Worm (Caenorhabditis elegans) whole organism, young adult: ENCODE results near the gene slc-46A.
A peak's percentile ranks its signal among the peaks of the same experiment; 100 is the strongest.

ENCODE experiments used
- B0261.1 ChIP-seq: sonication (generic microtip); optimal IDR thresholded peaks from 2 replicates; lab custom pipeline; 2016; ENCODE audit warnings: mild to moderate bottlenecking, missing genetic modification characterization, moderate library complexity, missing compliant biosample characterization
- C17E4.6 ChIP-seq: fragments of 200-800 bp; sonication (Bioruptor generic); IDR thresholded peaks from 2 replicates; pipeline ENCODE4 v1.3.6; 2022; ENCODE audit warnings: missing genetic modification reagents, missing genetic modification characterization, missing compliant biosample characterization
- F22D6.2 ChIP-seq: sonication (generic microtip); optimal IDR thresholded peaks from 2 replicates; lab custom pipeline; 2016; ENCODE audit warnings: mild to moderate bottlenecking, missing genetic modification characterization, missing compliant biosample characterization
- F33H1.4 ChIP-seq: fragments of 200-800 bp; sonication (Bioruptor generic); IDR thresholded peaks from 2 replicates; pipeline ENCODE4 v1.3.6; 2022; ENCODE audit warnings: missing genetic modification reagents, missing genetic modification characterization, missing compliant biosample characterization
- F37B4.10 ChIP-seq: fragments of 200-800 bp; sonication (Bioruptor generic); IDR thresholded peaks from 2 replicates; pipeline ENCODE4 v1.3.6; 2022; ENCODE audit warnings: missing genetic modification characterization, missing compliant biosample characterization
- F57A8.1 ChIP-seq: fragments of 200-800 bp; sonication (Bioruptor generic); optimal IDR thresholded peaks from 2 replicates; lab custom pipeline; 2018; ENCODE audit warnings: mild to moderate bottlenecking, missing genetic modification characterization, moderate library complexity, missing compliant biosample characterization
- K12H6.12 ChIP-seq: fragments of 200-800 bp; sonication (Bioruptor generic); optimal IDR thresholded peaks from 2 replicates; lab custom pipeline; 2018; ENCODE audit warnings: mild to moderate bottlenecking, missing genetic modification characterization, missing compliant biosample characterization
- T26A5.8 ChIP-seq: sonication (generic microtip); optimal IDR thresholded peaks from 2 replicates; lab custom pipeline; 2016; ENCODE audit warnings: missing genetic modification characterization, missing compliant biosample characterization
- Y56A3A.18 ChIP-seq: fragments of 200-800 bp; sonication (Bioruptor generic); IDR thresholded peaks from 2 replicates; pipeline ENCODE4 v1.3.6; 2022; ENCODE audit warnings: missing genetic modification reagents, missing genetic modification characterization, missing compliant biosample characterization
- Y95B8A.8 ChIP-seq: fragments of 200-800 bp; sonication (Bioruptor generic); IDR thresholded peaks from 2 replicates; pipeline ENCODE4 v1.3.6; 2022; ENCODE audit warnings: missing genetic modification reagents, missing genetic modification characterization, missing compliant biosample characterization
- ZK185.1 ChIP-seq: sonication (generic microtip); optimal IDR thresholded peaks from 2 replicates; lab custom pipeline; 2016; ENCODE audit warnings: mild to moderate bottlenecking, missing genetic modification characterization, missing compliant biosample characterization; ENCODE audit not compliant: poor library complexity, severe bottlenecking
- aptf-3 ChIP-seq: fragments of 200-800 bp; sonication (Bioruptor generic); IDR thresholded peaks from 2 replicates; pipeline ENCODE4 v1.3.6; 2022; ENCODE audit warnings: missing genetic modification characterization, missing compliant biosample characterization
- bed-2 ChIP-seq: fragments of 200-800 bp; sonication (Bioruptor generic); IDR thresholded peaks from 2 replicates; pipeline ENCODE4 v1.3.6; 2022; ENCODE audit warnings: missing genetic modification reagents, missing genetic modification characterization, missing compliant biosample characterization
- ceh-27 ChIP-seq: fragments of 200-800 bp; sonication (Bioruptor generic); optimal IDR thresholded peaks from 2 replicates; lab custom pipeline; 2018; ENCODE audit warnings: mild to moderate bottlenecking, missing genetic modification characterization, moderate library complexity, missing compliant biosample characterization
- ceh-91 ChIP-seq: fragments of 200-800 bp; sonication (Bioruptor generic); IDR thresholded peaks from 2 replicates; pipeline ENCODE4 v1.3.6; 2022; ENCODE audit warnings: missing genetic modification reagents, missing genetic modification characterization, missing compliant biosample characterization
- dox-1 ChIP-seq: fragments of 200-800 bp; sonication (Bioruptor generic); IDR thresholded peaks from 2 replicates; pipeline ENCODE4 v1.3.6; 2022; ENCODE audit warnings: missing genetic modification reagents, missing genetic modification characterization, missing compliant biosample characterization
- dpl-1 ChIP-seq: fragments of 150-350 bp; optimal IDR thresholded peaks from 2 replicates; lab custom pipeline; 2014; ENCODE audit warnings: missing biosample characterization, missing genetic modification reagents, missing genetic modification characterization
- efl-1 ChIP-seq: fragments of 150-350 bp; optimal IDR thresholded peaks from 2 replicates; lab custom pipeline; 2014; ENCODE audit warnings: missing biosample characterization, missing genetic modification reagents, missing genetic modification characterization
- hmg-1.2 ChIP-seq: fragments of 200-800 bp; sonication (Bioruptor generic); IDR thresholded peaks from 2 replicates; pipeline ENCODE4 v1.3.6; 2022; ENCODE audit warnings: missing genetic modification reagents, missing genetic modification characterization, missing compliant biosample characterization
- hmg-20 ChIP-seq: fragments of 200-800 bp; sonication (Bioruptor generic); IDR thresholded peaks from 2 replicates; pipeline ENCODE4 v1.3.6; 2022; ENCODE audit warnings: missing genetic modification reagents, missing genetic modification characterization, missing compliant biosample characterization
- lag-1 ChIP-seq: fragments of 200-800 bp; sonication (Bioruptor generic); IDR thresholded peaks from 2 replicates; pipeline ENCODE4 v1.3.6; 2022; ENCODE audit warnings: missing genetic modification reagents, missing genetic modification characterization, missing compliant biosample characterization
- lir-1 ChIP-seq: fragments of 200-800 bp; sonication (Bioruptor generic); conservative IDR thresholded peaks from 2 replicates; pipeline ENCODE4 v1.3.6; 2022; ENCODE audit warnings: missing genetic modification reagents, missing genetic modification characterization, missing compliant biosample characterization
- lsl-1 ChIP-seq: fragments of 200-800 bp; sonication (Bioruptor generic); optimal IDR thresholded peaks from 2 replicates; lab custom pipeline; 2018; ENCODE audit warnings: mild to moderate bottlenecking, missing genetic modification characterization, moderate library complexity, missing compliant biosample characterization
- madf-6 ChIP-seq: fragments of 200-800 bp; sonication (Bioruptor generic); IDR thresholded peaks from 2 replicates; pipeline ENCODE4 v1.3.6; 2022; ENCODE audit warnings: missing genetic modification reagents, missing genetic modification characterization, missing compliant biosample characterization
- madf-8 ChIP-seq: fragments of 200-800 bp; sonication (Bioruptor generic); conservative IDR thresholded peaks from 2 replicates; pipeline ENCODE4 v1.3.6; 2022; ENCODE audit warnings: missing genetic modification reagents, missing genetic modification characterization, missing compliant biosample characterization
- mel-28 ChIP-seq: sonication (generic microtip); optimal IDR thresholded peaks from 2 replicates; lab custom pipeline; 2016; ENCODE audit warnings: borderline replicate concordance, mild to moderate bottlenecking, missing genetic modification characterization, missing compliant biosample characterization
- mxl-1 ChIP-seq: sonication (generic microtip); optimal IDR thresholded peaks from 2 replicates; lab custom pipeline; 2016; ENCODE audit warnings: missing genetic modification characterization, missing compliant biosample characterization
- nfya-2 ChIP-seq: fragments of 200-800 bp; sonication (Bioruptor generic); IDR thresholded peaks from 2 replicates; pipeline ENCODE4 v1.3.6; 2022; ENCODE audit warnings: missing genetic modification reagents, missing genetic modification characterization, missing compliant biosample characterization
- nfyb-1 ChIP-seq: fragments of 200-800 bp; sonication (Bioruptor generic); IDR thresholded peaks from 2 replicates; pipeline ENCODE4 v1.3.6; 2022; ENCODE audit warnings: missing genetic modification reagents, missing genetic modification characterization, missing compliant biosample characterization
- pbrm-1 ChIP-seq: fragments of 200-800 bp; sonication (Bioruptor generic); IDR thresholded peaks from 2 replicates; pipeline ENCODE4 v1.3.6; 2022; ENCODE audit warnings: missing genetic modification reagents, missing genetic modification characterization, missing compliant biosample characterization
- sdz-38 ChIP-seq: sonication (generic microtip); optimal IDR thresholded peaks from 2 replicates; lab custom pipeline; 2016; ENCODE audit warnings: missing genotype, missing genetic modification characterization, missing compliant biosample characterization
- sea-2 ChIP-seq: fragments of 200-800 bp; sonication (Bioruptor generic); IDR thresholded peaks from 2 replicates; pipeline ENCODE4 v1.3.6; 2022; ENCODE audit warnings: missing genetic modification characterization, missing compliant biosample characterization
- snpc-1.1 ChIP-seq: sonication (generic microtip); optimal IDR thresholded peaks from 2 replicates; lab custom pipeline; 2017; ENCODE audit warnings: missing genetic modification characterization, mild to moderate bottlenecking, missing compliant biosample characterization, antibody characterized with exemption, moderate library complexity, missing genotype, missing genetic modification reagents; ENCODE audit not compliant: insufficient read depth
- snpc-4 ChIP-seq, 5 experiments: fragments of 150-350 bp in 1 of 5; sonication (generic microtip) in 4 of 5; optimal IDR thresholded peaks; 2 replicates each; lab custom pipeline; 2014 to 2018; ENCODE audit warnings: missing genetic modification characterization in 5 of 5, missing biosample characterization in 3 of 5, antibody characterized with exemption in 2 of 5, mild to moderate bottlenecking in 2 of 5, missing compliant biosample characterization in 2 of 5, missing genotype in 2 of 5, moderate library complexity in 2 of 5, missing genetic modification reagents in 1 of 5
- tbx-9 ChIP-seq: sonication (generic microtip); optimal IDR thresholded peaks from 2 replicates; lab custom pipeline; 2016; ENCODE audit warnings: borderline replicate concordance, missing genetic modification characterization, inconsistent platforms, missing compliant biosample characterization
- xnd-1 ChIP-seq: sonication (generic microtip); optimal IDR thresholded peaks from 2 replicates; lab custom pipeline; 2016; ENCODE audit warnings: missing genotype, missing genetic modification reagents, missing genetic modification characterization, missing compliant biosample characterization
- ztf-18 ChIP-seq: sonication (generic microtip); optimal IDR thresholded peaks from 2 replicates; lab custom pipeline; 2016; ENCODE audit warnings: missing genotype, mild to moderate bottlenecking, missing genetic modification characterization, missing compliant biosample characterization
- ztf-25 ChIP-seq: fragments of 200-800 bp; sonication (Bioruptor generic); IDR thresholded peaks from 2 replicates; pipeline ENCODE4 v1.3.6; 2022; ENCODE audit warnings: missing genetic modification reagents, missing genetic modification characterization, missing compliant biosample characterization
- ztf-28 ChIP-seq: fragments of 200-800 bp; sonication (Bioruptor generic); IDR thresholded peaks from 2 replicates; pipeline ENCODE4 v1.3.6; 2022; ENCODE audit warnings: missing genetic modification reagents, missing genetic modification characterization, missing compliant biosample characterization

Gene slc-46A

DNA sequence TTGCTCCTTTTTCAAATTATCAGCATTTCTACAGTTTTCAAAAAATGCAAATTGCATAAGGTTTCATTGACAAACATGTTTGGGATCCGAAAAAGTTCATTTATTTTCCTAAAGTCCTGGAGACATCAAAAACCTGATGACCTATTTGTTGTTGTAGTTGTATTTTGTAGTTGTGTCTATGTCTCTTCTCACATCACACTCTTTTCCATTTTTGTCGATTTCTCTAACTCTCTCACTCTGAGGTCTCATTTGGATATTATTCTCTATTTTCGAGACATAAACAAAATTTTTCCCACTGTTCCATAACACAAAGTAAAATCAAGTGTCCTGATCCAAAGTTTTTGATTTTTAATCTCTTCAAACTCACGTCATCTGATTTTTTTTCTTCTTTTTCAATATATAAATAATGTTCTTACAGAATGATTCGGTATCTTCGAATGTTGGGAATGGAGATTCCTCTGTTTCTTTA is at the start of gene slc-46A:
Gene slc-46A (plus strand): TSS at position 419 of the 469 bp plus-strand sequence.
- peak; percentile 75 for TF ChIP-seq hmg-1.2
- TF ChIP-seq snpc-4 (GFP tag; optimal IDR thresholded peaks at IDR 0.05; lab: Kevin White, UChicago) = no peak
- TF ChIP-seq snpc-4 (tag; optimal IDR thresholded peaks at IDR 0.05; lab: Kevin White, UChicago) = peak in 1 of 4 experiments; percentile 16
- no peak for TF ChIP-seq lag-1 (GFP tag; lab: Robert Waterston, UW)
- TF ChIP-seq, all 124 proteins: peak for 2

DNA sequence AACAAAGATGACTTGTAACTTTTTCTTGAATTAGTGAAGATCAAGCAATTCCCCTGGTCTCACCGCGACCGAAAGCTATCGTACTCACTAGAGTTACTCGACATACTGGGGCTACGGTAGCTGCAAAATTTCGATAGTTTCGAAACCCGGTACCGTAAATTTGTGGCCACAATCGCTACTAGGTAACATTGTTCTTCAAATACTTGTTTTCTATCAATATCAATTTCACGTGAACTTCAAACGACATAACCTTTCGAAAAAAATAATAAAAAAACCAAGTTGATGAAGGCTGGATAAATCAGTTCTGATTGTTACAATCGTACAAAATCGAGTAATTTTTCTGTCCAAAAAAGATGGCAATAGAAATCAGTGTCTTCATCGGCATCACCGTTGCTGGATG is 46.5 kb upstream of the slc-46A start, which contains the start of gene F36H12.3:
Gene F36H12.3 (plus strand): TSS at position 301 of the 400 bp plus-strand sequence.
- TF ChIP-seq ztf-25 (GFP tag; lab: Robert Waterston, UW) = no peak
- no peak for TF ChIP-seq F37B4.10 (GFP tag; lab: Robert Waterston, UW)
- no peak for TF ChIP-seq nfya-2
- TF ChIP-seq snpc-1.1 (tag; lab: Kevin White, UChicago) = no peak
- no peak for TF ChIP-seq nfyb-1 (GFP tag; lab: Robert Waterston, UW)
- TF ChIP-seq sea-2 (GFP tag; lab: Robert Waterston, UW) = no peak
- TF ChIP-seq hmg-20 (GFP tag; lab: Robert Waterston, UW) = no peak
- no peak for TF ChIP-seq Y95B8A.8 (GFP tag; lab: Robert Waterston, UW)
- TF ChIP-seq F57A8.1 = no peak
- no peak for TF ChIP-seq ceh-91 (GFP tag; lab: Robert Waterston, UW)
- TF ChIP-seq hmg-1.2 = no peak
- no peak for TF ChIP-seq C17E4.6 (GFP tag; lab: Robert Waterston, UW)
- no peak for TF ChIP-seq ztf-28 (GFP tag; lab: Robert Waterston, UW)
- no peak for TF ChIP-seq aptf-3
- no peak for TF ChIP-seq F22D6.2 (tag; lab: Kevin White, UChicago)

ce11 chrIV:5273385-5273784 is 45.7 kb upstream of the slc-46A start:
- no peak for TF ChIP-seq dpl-1
- TF ChIP-seq mel-28 (tag; lab: Kevin White, UChicago) = no peak
- no peak for TF ChIP-seq mxl-1
- TF ChIP-seq ztf-18 (tag; lab: Kevin White, UChicago) = no peak
- TF ChIP-seq T26A5.8 (tag; lab: Kevin White, UChicago) = no peak
- no peak for TF ChIP-seq pbrm-1 (GFP tag; lab: Robert Waterston, UW)
- TF ChIP-seq ZK185.1 = no peak
- TF ChIP-seq lsl-1 (GFP tag; lab: Kevin White, UChicago) = no peak
- no peak for TF ChIP-seq sdz-38
- no peak for TF ChIP-seq lag-1 (GFP tag; lab: Robert Waterston, UW)
- TF ChIP-seq dox-1 (GFP tag; lab: Robert Waterston, UW) = no peak
- TF ChIP-seq ceh-27 (GFP tag; lab: Kevin White, UChicago) = no peak
- TF ChIP-seq tbx-9 (tag; lab: Kevin White, UChicago) = no peak
- TF ChIP-seq K12H6.12 = no peak
- TF ChIP-seq aptf-3 = no peak
- no peak for TF ChIP-seq Y56A3A.18 (GFP tag; lab: Robert Waterston, UW)

DNA sequence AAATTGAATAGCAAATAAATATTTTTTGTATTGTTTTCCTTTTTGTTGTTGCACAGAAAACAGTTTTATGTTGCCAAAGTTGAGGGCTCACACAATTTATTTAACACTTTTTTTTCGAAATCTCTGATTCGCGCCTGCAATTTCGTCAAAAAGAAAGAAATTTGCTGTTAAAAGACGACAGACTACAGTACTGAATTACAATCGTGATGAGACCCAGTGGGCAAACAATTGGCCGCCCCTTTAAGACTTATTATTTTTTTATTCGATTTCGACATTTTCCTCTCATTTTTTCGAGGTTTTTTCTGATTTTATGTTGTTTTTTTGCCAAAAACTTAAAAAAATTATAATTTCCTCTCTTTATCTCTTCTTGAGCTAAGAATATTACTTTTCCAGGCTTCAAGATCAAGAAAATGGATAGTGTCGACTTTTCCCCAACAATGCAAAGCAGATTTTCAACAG is 44.9 kb upstream of the slc-46A start, which contains the start of gene slfl-4:
Gene slfl-4 (plus strand): TSS at position 409 of the 459 bp plus-strand sequence.
- TF ChIP-seq F33H1.4 (GFP tag; lab: Robert Waterston, UW) (peak; percentile 78), tbx-9 (tag; lab: Kevin White, UChicago) (no peak), xnd-1 (tag; lab: Kevin White, UChicago) (peak; percentile 31), B0261.1 (tag; lab: Kevin White, UChicago) (no peak), bed-2 (GFP tag; lab: Robert Waterston, UW) (no peak), ztf-25 (GFP tag; lab: Robert Waterston, UW) (no peak), madf-6 (peak; percentile 52; the same call in 1 of the 2 replicates), lsl-1 (GFP tag; lab: Kevin White, UChicago) (peak; percentile 80), efl-1 (GFP tag; lab: Kevin White, UChicago) (peak; percentile 33), lir-1 (no peak), madf-8 (peak; percentile 59), snpc-4 (GFP tag; optimal IDR thresholded peaks at IDR 0.05; lab: Kevin White, UChicago) (no peak), snpc-4 (tag; optimal IDR thresholded peaks at IDR 0.05; lab: Kevin White, UChicago) (peak in 3 of 4 experiments; percentile 72 to 74 (median 73))
- TF ChIP-seq, all 124 proteins: peak for 7
